Fruit fly (Drosophila melanogaster): ENCODE measurements around the gene CG13999.

Gene CG13999

DNA sequence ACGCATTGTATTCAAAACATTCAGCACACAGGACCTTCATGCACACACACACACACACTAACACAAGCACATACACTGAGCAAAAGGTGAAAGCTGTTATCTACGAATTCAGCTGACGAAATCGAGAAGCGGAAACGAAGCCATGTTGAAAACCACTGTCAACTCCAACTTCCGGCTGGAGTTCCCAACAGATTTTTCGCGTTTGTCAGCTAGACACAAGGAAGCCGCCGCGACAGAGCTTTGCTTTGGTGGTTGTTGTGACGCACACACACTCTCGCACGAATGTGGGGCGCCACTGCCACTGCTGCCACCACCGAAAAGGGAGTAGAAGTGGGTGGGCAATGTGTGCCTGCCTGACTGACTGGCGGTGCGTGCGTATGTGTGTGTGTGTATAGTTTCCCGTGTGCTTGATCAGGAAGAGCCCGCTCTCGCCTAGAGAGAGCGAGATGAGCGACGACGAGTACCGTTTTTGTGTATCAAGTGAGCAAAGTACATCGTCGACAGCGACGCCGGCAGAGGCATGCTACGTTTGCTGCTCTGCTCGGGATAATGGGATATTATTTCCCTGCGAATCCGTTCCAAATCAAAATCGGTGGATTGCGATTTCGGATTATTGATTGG is 41.5 kb upstream of the CG13999 start (continued):
- no peak for TF ChIP-seq tgo (GFP tag; IDR thresholded peaks at IDR 0.05)
- TF ChIP-seq CHES-1-like (GFP tag; optimal IDR thresholded peaks at IDR 0.05): no peak
- peak; percentile 51 for TF ChIP-seq CG3407 (GFP tag; optimal IDR thresholded peaks at IDR 0.05)
- TF ChIP-seq CG34376 (GFP tag; optimal IDR thresholded peaks at IDR 0.05): peak; percentile 82
- TF ChIP-seq HLH3B (GFP tag; IDR thresholded peaks at IDR 0.05): no peak; the same call in 1 of the 2 replicates
- TF ChIP-seq Atf6 (GFP tag; IDR thresholded peaks at IDR 0.05): 0 out of 2 replicates have a peak, but pooled peaks have one; percentile 34
- no peak for TF ChIP-seq sug (tag; optimal IDR thresholded peaks at IDR 0.05)
- no peak for TF ChIP-seq CG7745 (tag; optimal IDR thresholded peaks at IDR 0.05)
- peak; percentile 63 for TF ChIP-seq Meics (GFP tag; optimal IDR thresholded peaks at IDR 0.05)
- peak; percentile 32 for TF ChIP-seq CG12659 (GFP tag; optimal IDR thresholded peaks at IDR 0.05)
- peak; percentile 19 for TF ChIP-seq twi (tag; optimal IDR thresholded peaks at IDR 0.05)
- TF ChIP-seq schlank (tag; optimal IDR thresholded peaks at IDR 0.05): peak; percentile 59
- 0 out of 2 replicates have a peak, but pooled peaks have one; percentile 12 for TF ChIP-seq CG32532 (GFP tag; IDR thresholded peaks at IDR 0.05)
- no peak for TF ChIP-seq Usf (GFP tag; optimal IDR thresholded peaks at IDR 0.05)
- peak; percentile 39 for TF ChIP-seq CoRest (tag; optimal IDR thresholded peaks at IDR 0.05)
- no peak for TF ChIP-seq Sox102F (GFP tag; optimal IDR thresholded peaks at IDR 0.05)
- TF ChIP-seq wdn (GFP tag; IDR thresholded peaks at IDR 0.05): no peak
- no peak for TF ChIP-seq crol (GFP tag; IDR thresholded peaks at IDR 0.05)
- no peak for TF ChIP-seq bowl (GFP tag; IDR thresholded peaks at IDR 0.05)
- peak; percentile 37 for TF ChIP-seq CG10979 (tag; optimal IDR thresholded peaks at IDR 0.05)
- TF ChIP-seq ase (GFP tag; IDR thresholded peaks at IDR 0.05): no peak
- no peak for TF ChIP-seq Dp (GFP tag; optimal IDR thresholded peaks at IDR 0.05)
- peak; percentile 32; the same call in 1 of the 3 replicates for TF ChIP-seq Dbx (GFP tag; IDR thresholded peaks at IDR 0.05)
- no peak for TF ChIP-seq zen2 (GFP tag; IDR thresholded peaks at IDR 0.05; ENCODE audit: partially characterized antibody)
- peak; percentile 67 for TF ChIP-seq CG6854 (GFP tag; optimal IDR thresholded peaks at IDR 0.05)
- TF ChIP-seq Aef1 (GFP tag; IDR thresholded peaks at IDR 0.05): no peak
- TF ChIP-seq vnd (GFP tag; IDR thresholded peaks at IDR 0.05; ENCODE audit: partially characterized antibody): no peak
- TF ChIP-seq CG3281 (GFP tag; optimal IDR thresholded peaks at IDR 0.05): peak; percentile 61
- TF ChIP-seq ab (GFP tag; optimal IDR thresholded peaks at IDR 0.05): no peak
- TF ChIP-seq CG18476 (GFP tag; optimal IDR thresholded peaks at IDR 0.05): no peak
- TF ChIP-seq bab2 (GFP tag; optimal IDR thresholded peaks at IDR 0.05): no peak
- TF ChIP-seq CG15696 (tag; optimal IDR thresholded peaks at IDR 0.05): peak; percentile 20
- TF ChIP-seq CG16815 (GFP tag; optimal IDR thresholded peaks at IDR 0.05): no peak
- TF ChIP-seq pnt (GFP tag; optimal IDR thresholded peaks at IDR 0.05): no peak
- TF ChIP-seq Nf-YB (GFP tag; optimal IDR thresholded peaks at IDR 0.05): peak; percentile 39
- TF ChIP-seq zen (tag; optimal IDR thresholded peaks at IDR 0.05): no peak
- TF ChIP-seq BtbVII (GFP tag; optimal IDR thresholded peaks at IDR 0.05): peak; percentile 79
- no peak for TF ChIP-seq hbn (GFP tag; IDR thresholded peaks at IDR 0.05; ENCODE audit: partially characterized antibody)
- TF ChIP-seq CG1602 (GFP tag; optimal IDR thresholded peaks at IDR 0.05): no peak
- TF ChIP-seq E2f2 (GFP tag; IDR thresholded peaks at IDR 0.05): peak; percentile 15; the same call in 1 of the 2 replicates
- TF ChIP-seq CG13123 (GFP tag; optimal IDR thresholded peaks at IDR 0.05): no peak
- no peak for TF ChIP-seq CG10366 (GFP tag; IDR thresholded peaks at IDR 0.05)
- TF ChIP-seq rib (GFP tag; IDR thresholded peaks at IDR 0.05): no peak
- peak; percentile 46 for TF ChIP-seq CG6254 (GFP tag; optimal IDR thresholded peaks at IDR 0.05)
- peak; percentile 27 for TF ChIP-seq CG9797 (GFP tag; optimal IDR thresholded peaks at IDR 0.05)
- no peak for TF ChIP-seq salm (tag; optimal IDR thresholded peaks at IDR 0.05)
- no peak for TF ChIP-seq CG8944 (GFP tag; optimal IDR thresholded peaks at IDR 0.05)
- TF ChIP-seq slp2 (GFP tag; optimal IDR thresholded peaks at IDR 0.05): peak; percentile 0
- TF ChIP-seq CG1792 (GFP tag; optimal IDR thresholded peaks at IDR 0.05): peak; percentile 16
- TF ChIP-seq sqz (GFP tag; optimal IDR thresholded peaks at IDR 0.05): peak; percentile 45
